Worm (Caenorhabditis elegans) whole organism, young adult: ENCODE measurements around the gene somi-1.

Experiments used
- Y79H2A.3 ChIP-seq: fragments of 200-800 bp; sonication (Bioruptor generic); conservative IDR thresholded peaks from 2 replicates; pipeline ENCODE4 v1.3.6; 2022; ENCODE audit warnings: missing genetic modification reagents, missing genetic modification characterization, missing compliant biosample characterization
- ets-4 ChIP-seq: fragments of 200-800 bp; sonication (Bioruptor generic); optimal IDR thresholded peaks from 2 replicates; lab custom pipeline; 2018; ENCODE audit warnings: mild to moderate bottlenecking, missing genetic modification characterization, missing compliant biosample characterization
- pha-4 ChIP-seq: fragments of 150-350 bp; sonication (generic microtip); optimal IDR thresholded peaks from 2 replicates; lab custom pipeline; 2014; ENCODE audit warnings: missing biosample characterization, missing genetic modification reagents, missing genetic modification characterization
- rec-8 ChIP-seq, 2 experiments: sonication (generic microtip); optimal IDR thresholded peaks; 2 replicates each; lab custom pipeline; 2016; ENCODE audit warnings: mild to moderate bottlenecking in 2 of 2, missing genetic modification characterization in 2 of 2, missing genetic modification reagents in 2 of 2, missing genotype in 2 of 2, missing biosample characterization in 1 of 2, missing compliant biosample characterization in 1 of 2, moderate library complexity in 1 of 2
- snpc-1.1 ChIP-seq: sonication (generic microtip); optimal IDR thresholded peaks from 2 replicates; lab custom pipeline; 2017; ENCODE audit warnings: missing genetic modification characterization, mild to moderate bottlenecking, missing compliant biosample characterization, antibody characterized with exemption, moderate library complexity, missing genotype, missing genetic modification reagents; ENCODE audit not compliant: insufficient read depth
- tbp1 ChIP-seq: fragments of 200-800 bp; sonication (Bioruptor generic); optimal IDR thresholded peaks from 2 replicates; lab custom pipeline; 2018; ENCODE audit warnings: mild to moderate bottlenecking, missing genetic modification characterization, missing compliant biosample characterization

- TF ChIP-seq ets-4 (GFP tag; lab: Kevin White, UChicago), result no peak
- no peak for TF ChIP-seq tbp1
- TF ChIP-seq snpc-1.1, result no peak
- TF ChIP-seq rec-8 (tag; optimal IDR thresholded peaks at IDR 0.05; lab: Kevin White, UChicago), result no peak
- no peak for TF ChIP-seq pha-4 (tag; lab: Kevin White, UChicago)
- TF ChIP-seq Y79H2A.3 (GFP tag; lab: Robert Waterston, UW), result no peak
These were observed 19.9 kb downstream of the somi-1 start for ce11 chrV:13371336-13371735.
